Fruit fly (Drosophila melanogaster) whole organism, embryonic: ENCODE results near the gene MED27.

ENCODE experiments used
- Abd-B ChIP-seq: fragments of 200-800 bp; sonication (Bioruptor generic); optimal IDR thresholded peaks from 2 replicates; lab custom pipeline; 2018; ENCODE audit warnings: missing biosample characterization, mild to moderate bottlenecking, missing genetic modification characterization, moderate library complexity
- BEAF-32 ChIP-seq: fragments of 200-800 bp; sonication (Bioruptor generic); optimal IDR thresholded peaks from 3 replicates; lab custom pipeline; 2017; ENCODE audit warnings: missing biosample characterization, missing genetic modification characterization, mild to moderate bottlenecking, moderate library complexity, missing genetic modification reagents
- Bgb ChIP-seq: fragments of 200-800 bp; sonication (Bioruptor generic); IDR thresholded peaks from 2 replicates; pipeline ENCODE4 v1.3.6; 2022; ENCODE audit warnings: missing biosample characterization, missing genetic modification characterization; ENCODE audit not compliant: partially characterized antibody
- CG10321 ChIP-seq: fragments of 200-800 bp; sonication (Bioruptor generic); IDR thresholded peaks from 2 replicates; pipeline ENCODE4 v1.3.6; 2022; ENCODE audit warnings: missing biosample characterization, missing genetic modification characterization
- CG11504 ChIP-seq: fragments of 200-800 bp; sonication (Bioruptor generic); optimal IDR thresholded peaks from 3 replicates; lab custom pipeline; 2019; ENCODE audit warnings: missing biosample characterization, mild to moderate bottlenecking, missing genetic modification characterization, moderate library complexity
- CG11560 ChIP-seq: fragments of 200-800 bp; sonication (Bioruptor generic); IDR thresholded peaks from 3 replicates; pipeline ENCODE4 v1.3.6; 2022; ENCODE audit warnings: missing biosample characterization, missing genetic modification characterization
- CG12236 ChIP-seq: fragments of 200-800 bp; sonication (Bioruptor generic); optimal IDR thresholded peaks from 2 replicates; lab custom pipeline; 2016; ENCODE audit warnings: missing biosample characterization, missing genetic modification characterization
- CG12299 ChIP-seq: fragments of 200-800 bp; sonication (Bioruptor generic); optimal IDR thresholded peaks from 2 replicates; lab custom pipeline; 2018; ENCODE audit warnings: missing biosample characterization, mild to moderate bottlenecking, missing genetic modification characterization
- CG15073 ChIP-seq: fragments of 200-800 bp; sonication (Bioruptor generic); optimal IDR thresholded peaks from 2 replicates; lab custom pipeline; 2016; ENCODE audit warnings: missing biosample characterization, missing genetic modification characterization
- CG18764 ChIP-seq: fragments of 200-800 bp; sonication (Bioruptor generic); optimal IDR thresholded peaks from 3 replicates; lab custom pipeline; 2016; ENCODE audit warnings: missing biosample characterization, missing genetic modification characterization
- CG2116 ChIP-seq: fragments of 200-800 bp; sonication (Bioruptor generic); optimal IDR thresholded peaks from 3 replicates; lab custom pipeline; 2018; ENCODE audit warnings: missing biosample characterization, mild to moderate bottlenecking, missing genetic modification characterization
- CG2678 ChIP-seq: fragments of 200-800 bp; sonication (Bioruptor generic); optimal IDR thresholded peaks from 3 replicates; lab custom pipeline; 2019; ENCODE audit warnings: missing biosample characterization, mild to moderate bottlenecking, missing genetic modification characterization, moderate library complexity
- CG30020 ChIP-seq: fragments of 200-800 bp; optimal IDR thresholded peaks from 2 replicates; lab custom pipeline; 2019; ENCODE audit warnings: missing biosample characterization, mild to moderate bottlenecking, missing genetic modification characterization, moderate library complexity
- CG3847 ChIP-seq: fragments of 200-800 bp; sonication (Bioruptor generic); IDR thresholded peaks from 2 replicates; pipeline ENCODE4 v1.3.6; 2022; ENCODE audit warnings: missing biosample characterization, missing genetic modification characterization
- CG42726 ChIP-seq: fragments of 200-800 bp; sonication (Bioruptor generic); IDR thresholded peaks from 2 replicates; pipeline ENCODE4 v1.3.6; 2022; ENCODE audit warnings: missing biosample characterization, missing genetic modification characterization; ENCODE audit not compliant: partially characterized antibody
- CG7786 ChIP-seq: fragments of 200-800 bp; sonication (Bioruptor generic); optimal IDR thresholded peaks from 2 replicates; lab custom pipeline; 2016; ENCODE audit warnings: missing biosample characterization, missing genetic modification characterization
- CG8290 ChIP-seq, 3 experiments: fragments of 200-800 bp; sonication (Bioruptor generic); optimal IDR thresholded peaks; 2 replicates each; lab custom pipeline; 2016 to 2019; ENCODE audit warnings: missing biosample characterization in 3 of 3, missing genetic modification characterization in 3 of 3, mild to moderate bottlenecking in 2 of 3, moderate library complexity in 1 of 3
- CTCF ChIP-seq: fragments of 200-800 bp; sonication (Bioruptor generic); optimal IDR thresholded peaks from 2 replicates; lab custom pipeline; 2017; ENCODE audit warnings: missing biosample characterization, mild to moderate bottlenecking, missing genetic modification characterization, moderate library complexity
- CoRest ChIP-seq: fragments of 200-800 bp; sonication (Bioruptor generic); optimal IDR thresholded peaks from 3 replicates; lab custom pipeline; 2018; ENCODE audit warnings: missing biosample characterization, mild to moderate bottlenecking, missing genetic modification characterization, moderate library complexity
- Dad ChIP-seq: fragments of 200-800 bp; sonication (Bioruptor generic); optimal IDR thresholded peaks from 3 replicates; lab custom pipeline; 2016; ENCODE audit warnings: missing biosample characterization, missing genetic modification characterization
- Dfd ChIP-seq, 2 experiments: fragments of >200 bp; optimal IDR thresholded peaks; 2 replicates each; lab custom pipeline; 2017; ENCODE audit warnings: missing biosample characterization in 2 of 2, missing genetic modification characterization in 2 of 2
- Dp ChIP-seq: fragments of 200-800 bp; sonication (Bioruptor generic); optimal IDR thresholded peaks from 2 replicates; lab custom pipeline; 2018; ENCODE audit warnings: missing biosample characterization, mild to moderate bottlenecking, missing genetic modification characterization, moderate library complexity
- Dref ChIP-seq: fragments of 200-800 bp; sonication (Bioruptor generic); IDR thresholded peaks from 2 replicates; pipeline ENCODE4 v1.3.6; 2022; ENCODE audit warnings: missing biosample characterization, missing genetic modification characterization
- E2f2 ChIP-seq: fragments of 200-800 bp; sonication (Bioruptor generic); IDR thresholded peaks from 2 replicates; pipeline ENCODE4 v1.3.6; 2022; ENCODE audit warnings: missing biosample characterization, missing genetic modification characterization
- Hmr ChIP-seq: fragments of 200-800 bp; sonication (Bioruptor generic); optimal IDR thresholded peaks from 3 replicates; lab custom pipeline; 2017; ENCODE audit warnings: mild to moderate bottlenecking, missing biosample characterization, missing genetic modification reagents, missing genetic modification characterization
- MBD-R2 ChIP-seq: fragments of 200-800 bp; sonication (Bioruptor generic); IDR thresholded peaks from 2 replicates; pipeline ENCODE4 v1.3.6; 2022; ENCODE audit warnings: missing biosample characterization, missing genetic modification characterization
- Mrtf ChIP-seq: fragments of 200-800 bp; sonication (Bioruptor generic); IDR thresholded peaks from 3 replicates; pipeline ENCODE4 v1.3.6; 2022; ENCODE audit warnings: missing biosample characterization, missing genetic modification characterization
- Myb ChIP-seq: fragments of 200-800 bp; sonication (Bioruptor generic); optimal IDR thresholded peaks from 2 replicates; lab custom pipeline; 2016; ENCODE audit warnings: missing biosample characterization, missing genetic modification characterization
- Nf-YC ChIP-seq: fragments of 200-800 bp; optimal IDR thresholded peaks from 3 replicates; lab custom pipeline; 2019; ENCODE audit warnings: missing biosample characterization, mild to moderate bottlenecking, missing genetic modification characterization, moderate library complexity
- NfI ChIP-seq: fragments of 200-800 bp; sonication (Bioruptor generic); optimal IDR thresholded peaks from 3 replicates; lab custom pipeline; 2018; ENCODE audit warnings: missing biosample characterization, mild to moderate bottlenecking, missing genetic modification characterization, moderate library complexity
- Taf1 ChIP-seq: fragments of 200-800 bp; sonication (Bioruptor generic); IDR thresholded peaks from 2 replicates; pipeline ENCODE4 v1.3.6; 2022; ENCODE audit warnings: missing biosample characterization, missing genetic modification characterization
- abd-A ChIP-seq: fragments of 200-800 bp; sonication (Bioruptor generic); optimal IDR thresholded peaks from 3 replicates; lab custom pipeline; 2019; ENCODE audit warnings: missing biosample characterization, mild to moderate bottlenecking, missing genetic modification characterization, moderate library complexity
- amos ChIP-seq: fragments of 200-800 bp; sonication (Bioruptor generic); IDR thresholded peaks from 2 replicates; pipeline ENCODE4 v1.3.6; 2022; ENCODE audit warnings: missing biosample characterization, missing genetic modification characterization; ENCODE audit not compliant: partially characterized antibody
- cato ChIP-seq: fragments of 200-800 bp; sonication (Bioruptor generic); optimal IDR thresholded peaks from 2 replicates; lab custom pipeline; 2016; ENCODE audit warnings: missing biosample characterization, missing genetic modification characterization, borderline replicate concordance
- croc ChIP-seq: fragments of 200-800 bp; sonication (Bioruptor generic); conservative IDR thresholded peaks from 3 replicates; pipeline ENCODE4 v1.3.6; 2022; ENCODE audit warnings: missing biosample characterization, missing genetic modification characterization
- dmrt11E ChIP-seq: fragments of 200-800 bp; sonication (Bioruptor generic); optimal IDR thresholded peaks from 3 replicates; lab custom pipeline; 2018; ENCODE audit warnings: missing biosample characterization, mild to moderate bottlenecking, missing genetic modification characterization, moderate library complexity
- gem ChIP-seq: fragments of 200-800 bp; sonication (Bioruptor generic); optimal IDR thresholded peaks from 2 replicates; lab custom pipeline; 2019; ENCODE audit warnings: missing biosample characterization, mild to moderate bottlenecking, missing genetic modification characterization, moderate library complexity
- hbn ChIP-seq: fragments of 200-800 bp; sonication (Bioruptor generic); IDR thresholded peaks from 2 replicates; pipeline ENCODE4 v1.3.6; 2022; ENCODE audit warnings: missing biosample characterization, missing genetic modification characterization; ENCODE audit not compliant: partially characterized antibody
- insv ChIP-seq, 2 experiments: fragments of 200-800 bp; sonication (Bioruptor generic); optimal IDR thresholded peaks; 3 replicates each; lab custom pipeline; 2016 to 2018; ENCODE audit warnings: missing biosample characterization in 2 of 2, missing genetic modification characterization in 2 of 2
- kay ChIP-seq: fragments of 200-800 bp; sonication (Bioruptor generic); optimal IDR thresholded peaks from 2 replicates; lab custom pipeline; 2016; ENCODE audit warnings: missing biosample characterization, missing genetic modification characterization
- klu ChIP-seq: fragments of 200-800 bp; sonication (Bioruptor generic); IDR thresholded peaks from 2 replicates; pipeline ENCODE4 v1.3.6; 2022; ENCODE audit warnings: missing biosample characterization, missing genetic modification characterization
- nerfin-2 ChIP-seq: fragments of 200-800 bp; sonication (Bioruptor generic); IDR thresholded peaks from 2 replicates; pipeline ENCODE4 v1.3.6; 2022; ENCODE audit warnings: missing biosample characterization, missing genetic modification characterization; ENCODE audit not compliant: partially characterized antibody
- run ChIP-seq: fragments of 200-800 bp; sonication (Bioruptor generic); optimal IDR thresholded peaks from 3 replicates; lab custom pipeline; 2018; ENCODE audit warnings: missing biosample characterization, mild to moderate bottlenecking, missing genetic modification characterization
- sens-2 ChIP-seq: fragments of 200-800 bp; sonication (Bioruptor generic); IDR thresholded peaks from 2 replicates; pipeline ENCODE4 v1.3.6; 2022; ENCODE audit warnings: missing biosample characterization, missing genetic modification characterization
- shn ChIP-seq: fragments of 200-800 bp; sonication (Bioruptor generic); optimal IDR thresholded peaks from 3 replicates; lab custom pipeline; 2016; ENCODE audit warnings: missing biosample characterization, missing genetic modification characterization
- sima ChIP-seq: fragments of 200-800 bp; sonication (Bioruptor generic); optimal IDR thresholded peaks from 2 replicates; lab custom pipeline; 2016; ENCODE audit warnings: missing biosample characterization, missing genetic modification characterization
- vvl ChIP-seq: fragments of 200-800 bp; sonication (Bioruptor generic); IDR thresholded peaks from 2 replicates; pipeline ENCODE4 v1.3.6; 2022; ENCODE audit warnings: missing biosample characterization, missing genetic modification characterization
- wdn ChIP-seq: fragments of 200-800 bp; sonication (Bioruptor generic); IDR thresholded peaks from 2 replicates; pipeline ENCODE4 v1.3.6; 2022; ENCODE audit warnings: missing biosample characterization, missing genetic modification characterization
- zen2 ChIP-seq: fragments of 200-800 bp; sonication (Bioruptor generic); IDR thresholded peaks from 3 replicates; pipeline ENCODE4 v1.3.6; 2022; ENCODE audit warnings: missing biosample characterization, missing genetic modification characterization; ENCODE audit not compliant: partially characterized antibody

Gene MED27

DNA sequence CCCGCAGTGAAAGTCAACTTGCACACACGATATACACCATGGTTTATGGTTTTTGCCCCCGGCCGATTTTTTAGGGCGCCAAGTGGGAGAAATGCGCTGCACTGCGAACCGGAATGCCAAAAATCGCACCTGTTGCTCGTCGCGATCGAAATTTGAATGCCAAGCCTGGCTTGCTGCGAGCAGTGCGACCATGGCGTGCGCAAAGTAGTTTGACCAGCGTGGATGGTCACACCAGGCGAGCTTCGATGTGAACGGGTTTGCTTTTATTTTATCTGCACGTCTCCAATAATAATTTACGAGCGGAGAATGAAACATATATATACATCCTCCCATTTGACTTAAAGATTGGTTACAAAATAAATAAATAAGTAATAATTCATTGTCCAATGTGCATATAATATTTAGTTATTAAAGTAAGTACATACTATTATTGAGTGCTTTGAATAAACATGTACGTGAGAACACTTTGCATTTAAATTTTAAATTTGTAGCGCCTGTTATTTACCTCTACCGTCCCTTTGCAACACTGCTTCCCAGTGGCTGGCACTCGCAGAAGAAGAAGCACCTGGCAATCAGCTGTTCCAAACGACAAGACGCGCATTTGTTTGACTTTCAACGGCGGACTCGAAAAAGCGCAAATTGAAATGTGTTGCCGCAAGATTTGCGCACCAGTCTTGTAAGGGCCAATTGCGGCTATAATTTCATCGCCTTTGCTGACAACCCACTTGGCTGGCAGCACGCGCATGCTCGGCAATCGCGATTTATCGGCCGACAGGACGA is 30.5 kb downstream of the MED27 start, which contains the start of the genes Rab23 and plx (continued):
- TF ChIP-seq CG12299 (peak; percentile 18), E2f2 (GFP tag; lab: Robert Waterston, UW) (peak; percentile 99), CG15073 (no peak), CG8290 (GFP tag; optimal IDR thresholded peaks at IDR 0.05; lab: Kevin White, UChicago) (no peak), CG8290 (tag; optimal IDR thresholded peaks at IDR 0.05; lab: Kevin White, UChicago) (peak in 1 of 2 experiments; percentile 56), CG2116 (GFP tag; lab: Kevin White, UChicago) (peak; percentile 60), amos (GFP tag; lab: Robert Waterston, UW) (peak; percentile 33; the same call in 1 of the 2 replicates), abd-A (tag; lab: Kevin White, UChicago) (peak; percentile 65), sens-2 (GFP tag; lab: Robert Waterston, UW) (no peak), BEAF-32 (GFP tag; lab: Kevin White, UChicago) (peak; percentile 55), Nf-YC (tag; lab: Kevin White, UChicago) (peak; percentile 23), Mrtf (GFP tag; lab: Robert Waterston, UW) (no peak), nerfin-2 (GFP tag; lab: Robert Waterston, UW) (no peak; the same call in 1 of the 2 replicates), CG30020 (tag; lab: Kevin White, UChicago) (peak; percentile 25), kay (no peak), Myb (GFP tag; lab: Kevin White, UChicago) (peak; percentile 93), shn (GFP tag; lab: Kevin White, UChicago) (peak; percentile 16), hbn (GFP tag; lab: Robert Waterston, UW) (no peak), croc (no peak), Bgb (GFP tag; lab: Robert Waterston, UW) (peak; percentile 33; the same call in 1 of the 2 replicates), CG11504 (tag; lab: Kevin White, UChicago) (peak; percentile 33), Dad (peak; percentile 22), CG7786 (GFP tag; lab: Kevin White, UChicago) (peak; percentile 1), dmrt11E (tag; lab: Kevin White, UChicago) (peak; percentile 8), CTCF (peak; percentile 8), cato (GFP tag; lab: Kevin White, UChicago) (no peak), Dfd (GFP tag; optimal IDR thresholded peaks at IDR 0.05; lab: Kevin White, UChicago) (no peak), CG18764 (GFP tag; lab: Kevin White, UChicago) (peak; percentile 21), Taf1 (GFP tag; lab: Robert Waterston, UW) (no peak), sima (GFP tag; lab: Kevin White, UChicago) (no peak), klu (GFP tag; lab: Robert Waterston, UW) (no peak), wdn (no peak), CoRest (peak; percentile 49), insv (GFP tag; optimal IDR thresholded peaks at IDR 0.05; lab: Kevin White, UChicago) (peak in 1 of 2 experiments; percentile 17), CG10321 (no peak), NfI (GFP tag; lab: Kevin White, UChicago) (peak; percentile 28), Dp (GFP tag; lab: Kevin White, UChicago) (peak; percentile 99), Dref (peak; percentile 46), gem (tag; lab: Kevin White, UChicago) (peak; percentile 27), CG2678 (no peak), CG42726 (GFP tag; lab: Robert Waterston, UW) (peak; percentile 27; the same call in 1 of the 2 replicates), CG3847 (GFP tag; lab: Robert Waterston, UW) (peak; percentile 79), CG12236 (GFP tag; lab: Kevin White, UChicago) (no peak), Abd-B (GFP tag; lab: Kevin White, UChicago) (peak; percentile 27), MBD-R2 (GFP tag; lab: Robert Waterston, UW) (peak; percentile 78), vvl (GFP tag; lab: Robert Waterston, UW) (peak; percentile 11; the same call in 1 of the 2 replicates), zen2 (GFP tag; lab: Robert Waterston, UW) (no peak), CG11560 (no peak), Hmr (GFP tag; lab: Kevin White, UChicago) (peak; percentile 47), run (tag; lab: Kevin White, UChicago) (no peak)
